Worm (Caenorhabditis elegans) whole organism, young adult: ENCODE data around the gene R07E3.7.

Source experiments
- B0035.1 ChIP-seq: sonication (generic microtip); optimal IDR thresholded peaks from 2 replicates; lab custom pipeline; 2016; ENCODE audit warnings: missing genetic modification characterization, mild to moderate bottlenecking, missing compliant biosample characterization, missing genotype, missing genetic modification reagents
- C17E4.6 ChIP-seq: fragments of 200-800 bp; sonication (Bioruptor generic); IDR thresholded peaks from 2 replicates; pipeline ENCODE4 v1.3.6; 2022; ENCODE audit warnings: missing genetic modification reagents, missing genetic modification characterization, missing compliant biosample characterization
- F22D6.2 ChIP-seq: sonication (generic microtip); optimal IDR thresholded peaks from 2 replicates; lab custom pipeline; 2016; ENCODE audit warnings: mild to moderate bottlenecking, missing genetic modification characterization, missing compliant biosample characterization
- F57A8.1 ChIP-seq: fragments of 200-800 bp; sonication (Bioruptor generic); optimal IDR thresholded peaks from 2 replicates; lab custom pipeline; 2018; ENCODE audit warnings: mild to moderate bottlenecking, missing genetic modification characterization, moderate library complexity, missing compliant biosample characterization
- T26A5.8 ChIP-seq: sonication (generic microtip); optimal IDR thresholded peaks from 2 replicates; lab custom pipeline; 2016; ENCODE audit warnings: missing genetic modification characterization, missing compliant biosample characterization
- Y53F4B.3 ChIP-seq: fragments of 200-800 bp; sonication (Bioruptor generic); IDR thresholded peaks from 2 replicates; pipeline ENCODE4 v1.3.6; 2022; ENCODE audit warnings: missing genetic modification reagents, missing genetic modification characterization, missing compliant biosample characterization
- Y95B8A.8 ChIP-seq: fragments of 200-800 bp; sonication (Bioruptor generic); IDR thresholded peaks from 2 replicates; pipeline ENCODE4 v1.3.6; 2022; ENCODE audit warnings: missing genetic modification reagents, missing genetic modification characterization, missing compliant biosample characterization
- atf-7 ChIP-seq: sonication (generic microtip); optimal IDR thresholded peaks from 2 replicates; lab custom pipeline; 2017; ENCODE audit warnings: mild to moderate bottlenecking, missing genetic modification characterization, missing compliant biosample characterization
- attf-3 ChIP-seq: fragments of 200-800 bp; sonication (Bioruptor generic); conservative IDR thresholded peaks from 2 replicates; pipeline ENCODE4 v1.3.6; 2022; ENCODE audit warnings: missing genetic modification reagents, missing genetic modification characterization, missing compliant biosample characterization
- cebp-1 ChIP-seq, 2 experiments: fragments of 200-800 bp in 1 of 2; sonication (Bioruptor generic) in 1 of 2; sonication (generic microtip) in 1 of 2; IDR thresholded peaks in 1 of 2; optimal IDR thresholded peaks in 1 of 2; 2 replicates each; pipeline versions ENCODE4 v1.3.6 to Lab custom; 2017 to 2022; ENCODE audit warnings: missing compliant biosample characterization in 2 of 2, missing genetic modification characterization in 2 of 2, mild to moderate bottlenecking in 1 of 2, missing genetic modification reagents in 1 of 2, moderate library complexity in 1 of 2
- ceh-40 ChIP-seq: fragments of 200-800 bp; sonication (Bioruptor generic); IDR thresholded peaks from 2 replicates; pipeline ENCODE4 v1.3.6; 2022; ENCODE audit warnings: missing genetic modification characterization, missing compliant biosample characterization
- ceh-79 ChIP-seq: sonication (generic microtip); optimal IDR thresholded peaks from 2 replicates; lab custom pipeline; 2017; ENCODE audit warnings: mild to moderate bottlenecking, missing genetic modification characterization, missing compliant biosample characterization
- chd-7 ChIP-seq: sonication (generic microtip); optimal IDR thresholded peaks from 2 replicates; lab custom pipeline; 2016; ENCODE audit warnings: mild to moderate bottlenecking, missing genetic modification characterization, moderate library complexity, missing compliant biosample characterization
- efl-1 ChIP-seq: fragments of 150-350 bp; optimal IDR thresholded peaks from 2 replicates; lab custom pipeline; 2014; ENCODE audit warnings: missing biosample characterization, missing genetic modification reagents, missing genetic modification characterization
- ekl-4 ChIP-seq: fragments of 200-800 bp; sonication (Bioruptor generic); IDR thresholded peaks from 2 replicates; pipeline ENCODE4 v1.3.6; 2022; ENCODE audit warnings: missing genetic modification reagents, missing genetic modification characterization, missing compliant biosample characterization
- fkh-3 ChIP-seq: sonication (generic microtip); optimal IDR thresholded peaks from 2 replicates; lab custom pipeline; 2016; ENCODE audit warnings: mild to moderate bottlenecking, missing genetic modification characterization, missing compliant biosample characterization
- gei-17 ChIP-seq: fragments of 200-800 bp; sonication (Bioruptor generic); optimal IDR thresholded peaks from 2 replicates; lab custom pipeline; 2018; ENCODE audit warnings: mild to moderate bottlenecking, missing genetic modification characterization, missing compliant biosample characterization
- him-1 ChIP-seq: sonication (generic microtip); optimal IDR thresholded peaks from 2 replicates; lab custom pipeline; 2016; ENCODE audit warnings: missing genotype, missing genetic modification reagents, missing genetic modification characterization, missing compliant biosample characterization
- hlh-12 ChIP-seq: sonication (generic microtip); optimal IDR thresholded peaks from 2 replicates; lab custom pipeline; 2016; ENCODE audit warnings: missing genetic modification characterization, missing compliant biosample characterization
- hmg-1.2 ChIP-seq: fragments of 200-800 bp; sonication (Bioruptor generic); IDR thresholded peaks from 2 replicates; pipeline ENCODE4 v1.3.6; 2022; ENCODE audit warnings: missing genetic modification reagents, missing genetic modification characterization, missing compliant biosample characterization
- hmg-20 ChIP-seq: fragments of 200-800 bp; sonication (Bioruptor generic); IDR thresholded peaks from 2 replicates; pipeline ENCODE4 v1.3.6; 2022; ENCODE audit warnings: missing genetic modification reagents, missing genetic modification characterization, missing compliant biosample characterization
- hrde-1 ChIP-seq: sonication (generic microtip); optimal IDR thresholded peaks from 2 replicates; lab custom pipeline; 2016; ENCODE audit warnings: missing genetic modification characterization, mild to moderate bottlenecking, missing compliant biosample characterization, moderate library complexity, missing genotype, missing genetic modification reagents, borderline replicate concordance
- let-526 ChIP-seq: fragments of 200-800 bp; sonication (Bioruptor generic); IDR thresholded peaks from 2 replicates; pipeline ENCODE4 v1.3.6; 2022; ENCODE audit warnings: missing genetic modification reagents, missing genetic modification characterization, missing compliant biosample characterization
- lin-40 ChIP-seq: sonication (generic microtip); optimal IDR thresholded peaks from 2 replicates; lab custom pipeline; 2016; ENCODE audit warnings: missing genetic modification characterization, mild to moderate bottlenecking, missing compliant biosample characterization, missing genotype, missing genetic modification reagents
- madf-10 ChIP-seq: sonication (generic microtip); optimal IDR thresholded peaks from 2 replicates; lab custom pipeline; 2016; ENCODE audit warnings: mild to moderate bottlenecking, missing genetic modification characterization, missing compliant biosample characterization
- madf-3 ChIP-seq: fragments of 200-800 bp; sonication (Bioruptor generic); IDR thresholded peaks from 2 replicates; pipeline ENCODE4 v1.3.6; 2022; ENCODE audit warnings: missing genetic modification reagents, missing genetic modification characterization, missing compliant biosample characterization
- madf-6 ChIP-seq: fragments of 200-800 bp; sonication (Bioruptor generic); IDR thresholded peaks from 2 replicates; pipeline ENCODE4 v1.3.6; 2022; ENCODE audit warnings: missing genetic modification reagents, missing genetic modification characterization, missing compliant biosample characterization
- mcd-1 ChIP-seq: fragments of 200-800 bp; sonication (Bioruptor generic); IDR thresholded peaks from 2 replicates; pipeline ENCODE4 v1.3.6; 2022; ENCODE audit warnings: missing genetic modification reagents, missing genetic modification characterization, missing compliant biosample characterization
- mes-4 ChIP-seq: sonication (generic microtip); optimal IDR thresholded peaks from 2 replicates; lab custom pipeline; 2016; ENCODE audit warnings: missing genotype, missing genetic modification characterization, missing compliant biosample characterization
- mxl-1 ChIP-seq: sonication (generic microtip); optimal IDR thresholded peaks from 2 replicates; lab custom pipeline; 2016; ENCODE audit warnings: missing genetic modification characterization, missing compliant biosample characterization
- nhr-27 ChIP-seq: fragments of 200-800 bp; sonication (Bioruptor generic); optimal IDR thresholded peaks from 2 replicates; lab custom pipeline; 2018; ENCODE audit warnings: mild to moderate bottlenecking, missing genetic modification characterization, moderate library complexity, missing compliant biosample characterization
- nhr-80 ChIP-seq: sonication (generic microtip); optimal IDR thresholded peaks from 2 replicates; lab custom pipeline; 2016; ENCODE audit warnings: missing genetic modification characterization, missing compliant biosample characterization
- pha-4 ChIP-seq: fragments of 150-350 bp; sonication (generic microtip); optimal IDR thresholded peaks from 2 replicates; lab custom pipeline; 2014; ENCODE audit warnings: missing biosample characterization, missing genetic modification reagents, missing genetic modification characterization
- rec-8 ChIP-seq, 2 experiments: sonication (generic microtip); optimal IDR thresholded peaks; 2 replicates each; lab custom pipeline; 2016; ENCODE audit warnings: mild to moderate bottlenecking in 2 of 2, missing genetic modification characterization in 2 of 2, missing genetic modification reagents in 2 of 2, missing genotype in 2 of 2, missing biosample characterization in 1 of 2, missing compliant biosample characterization in 1 of 2, moderate library complexity in 1 of 2
- snpc-3.4 ChIP-seq: sonication (generic microtip); optimal IDR thresholded peaks from 2 replicates; lab custom pipeline; 2017; ENCODE audit warnings: missing genetic modification characterization, mild to moderate bottlenecking, missing compliant biosample characterization, antibody characterized with exemption, moderate library complexity, missing genotype, missing genetic modification reagents
- snpc-4 ChIP-seq, 5 experiments: fragments of 150-350 bp in 1 of 5; sonication (generic microtip) in 4 of 5; optimal IDR thresholded peaks; 2 replicates each; lab custom pipeline; 2014 to 2018; ENCODE audit warnings: missing genetic modification characterization in 5 of 5, missing biosample characterization in 3 of 5, antibody characterized with exemption in 2 of 5, mild to moderate bottlenecking in 2 of 5, missing compliant biosample characterization in 2 of 5, missing genotype in 2 of 5, moderate library complexity in 2 of 5, missing genetic modification reagents in 1 of 5
- unc-62 ChIP-seq: fragments of 150-350 bp; optimal IDR thresholded peaks from 2 replicates; lab custom pipeline; 2014; ENCODE audit warnings: missing biosample characterization, missing genetic modification reagents, missing genetic modification characterization
- xnd-1 ChIP-seq: sonication (generic microtip); optimal IDR thresholded peaks from 2 replicates; lab custom pipeline; 2016; ENCODE audit warnings: missing genotype, missing genetic modification reagents, missing genetic modification characterization, missing compliant biosample characterization
- ztf-26 ChIP-seq: sonication (generic microtip); optimal IDR thresholded peaks from 2 replicates; lab custom pipeline; 2017; ENCODE audit warnings: missing genetic modification characterization, missing compliant biosample characterization
- ztf-28 ChIP-seq: fragments of 200-800 bp; sonication (Bioruptor generic); IDR thresholded peaks from 2 replicates; pipeline ENCODE4 v1.3.6; 2022; ENCODE audit warnings: missing genetic modification reagents, missing genetic modification characterization, missing compliant biosample characterization

R07E3.7 gene

DNA sequence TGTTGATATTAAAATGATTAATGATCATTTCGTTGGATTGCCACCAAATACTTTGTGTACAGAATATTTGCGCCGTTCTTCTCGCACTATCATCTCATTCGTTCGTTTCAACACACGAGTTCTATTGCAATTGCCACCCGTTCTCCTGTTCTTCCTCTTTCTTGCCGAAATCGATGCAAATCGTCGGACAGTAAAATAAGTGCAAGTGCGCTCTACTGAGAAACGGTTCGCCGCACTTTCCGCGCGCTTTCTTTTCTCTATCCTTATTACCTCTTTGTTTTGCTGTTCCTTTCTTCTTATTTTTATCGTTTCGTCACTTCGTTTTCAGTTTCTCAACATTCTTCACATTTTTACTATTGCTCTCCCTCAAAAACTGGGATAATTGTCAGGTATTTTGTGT, 35.6 kb upstream of the R07E3.7 start:
- TF ChIP-seq F22D6.2 (tag; lab: Kevin White, UChicago) (no peak), B0035.1 (tag; lab: Kevin White, UChicago) (no peak), cebp-1 (GFP tag; IDR thresholded peaks at IDR 0.05; lab: Robert Waterston, UW) (no peak), cebp-1 (tag; optimal IDR thresholded peaks at IDR 0.05; lab: Kevin White, UChicago) (peak; percentile 51), madf-6 (no peak), hmg-1.2 (GFP tag; lab: Robert Waterston, UW) (no peak), madf-10 (tag; lab: Kevin White, UChicago) (no peak), attf-3 (GFP tag; lab: Robert Waterston, UW) (no peak), rec-8 (tag; optimal IDR thresholded peaks at IDR 0.05; lab: Kevin White, UChicago) (no peak), xnd-1 (tag; lab: Kevin White, UChicago) (no peak), hrde-1 (tag; lab: Kevin White, UChicago) (no peak), ztf-26 (tag; lab: Kevin White, UChicago) (peak; percentile 33), C17E4.6 (GFP tag; lab: Robert Waterston, UW) (no peak), madf-3 (GFP tag; lab: Robert Waterston, UW) (no peak), snpc-3.4 (tag; lab: Kevin White, UChicago) (no peak), mcd-1 (GFP tag; lab: Robert Waterston, UW) (peak; percentile 91), lin-40 (peak; percentile 48), pha-4 (tag; lab: Kevin White, UChicago) (no peak), atf-7 (no peak), efl-1 (GFP tag; lab: Kevin White, UChicago) (no peak), F57A8.1 (no peak), gei-17 (GFP tag; lab: Kevin White, UChicago) (no peak), him-1 (tag; lab: Kevin White, UChicago) (no peak), chd-7 (tag; lab: Kevin White, UChicago) (no peak), nhr-27 (tag; lab: Kevin White, UChicago) (no peak), mes-4 (tag; lab: Kevin White, UChicago) (no peak), fkh-3 (tag; lab: Kevin White, UChicago) (no peak), snpc-4 (GFP tag; optimal IDR thresholded peaks at IDR 0.05; lab: Kevin White, UChicago) (no peak), snpc-4 (tag; optimal IDR thresholded peaks at IDR 0.05; lab: Kevin White, UChicago) (peak in 1 of 4 experiments; percentile 7), nhr-80 (tag; lab: Kevin White, UChicago) (peak; percentile 28)

ce11 chrX:10386408-10386807, 30.9 kb upstream of the R07E3.7 start, which contains the start of gene dyf-6:
dyf-6 (minus strand) TSS chrX:10386508.
- no peak for TF ChIP-seq T26A5.8 (tag; lab: Kevin White, UChicago)
- TF ChIP-seq fkh-3 (tag; lab: Kevin White, UChicago), result no peak
- no peak for TF ChIP-seq madf-3 (GFP tag; lab: Robert Waterston, UW)
- no peak for TF ChIP-seq mxl-1 (tag; lab: Kevin White, UChicago)
- no peak for TF ChIP-seq Y95B8A.8
- TF ChIP-seq hmg-20, result no peak
- TF ChIP-seq hlh-12 (tag; lab: Kevin White, UChicago), result no peak
- TF ChIP-seq Y53F4B.3 (GFP tag; lab: Robert Waterston, UW), result no peak
- no peak for TF ChIP-seq ceh-79 (tag; lab: Kevin White, UChicago)
- TF ChIP-seq let-526 (GFP tag; lab: Robert Waterston, UW), result no peak
- TF ChIP-seq ekl-4 (GFP tag; lab: Robert Waterston, UW), result no peak
- TF ChIP-seq ceh-40 (GFP tag; lab: Robert Waterston, UW), result no peak
- no peak for TF ChIP-seq unc-62
- TF ChIP-seq ztf-28 (GFP tag; lab: Robert Waterston, UW), result no peak
- no peak for TF ChIP-seq F22D6.2 (tag; lab: Kevin White, UChicago)
